Worm (Caenorhabditis elegans) whole organism, L3 larva: Measurements from ENCODE around the gene daf-36.
A peak's percentile ranks its signal among the peaks of the same experiment; 100 is the strongest.

ENCODE experiments used
- R02D3.7 ChIP-seq: fragments of 150-350 bp; optimal IDR thresholded peaks from 2 replicates; lab custom pipeline; 2014; ENCODE audit warnings: missing biosample characterization, missing genetic modification characterization
- aly-2 ChIP-seq: fragments of 150-350 bp; optimal IDR thresholded peaks from 2 replicates; lab custom pipeline; 2014; ENCODE audit warnings: missing biosample characterization, missing genetic modification characterization
- ama-1 ChIP-seq: fragments of 150-350 bp; optimal IDR thresholded peaks from 2 replicates; lab custom pipeline; 2018
- ceh-16 ChIP-seq: sonication (generic microtip); optimal IDR thresholded peaks from 2 replicates; lab custom pipeline; 2017; ENCODE audit warnings: missing biosample characterization, missing genetic modification characterization
- ceh-28 ChIP-seq: fragments of 150-350 bp; optimal IDR thresholded peaks from 2 replicates; lab custom pipeline; 2014; ENCODE audit warnings: missing biosample characterization, missing genetic modification reagents, missing genetic modification characterization
- ceh-9 ChIP-seq: sonication (generic microtip); optimal IDR thresholded peaks from 2 replicates; lab custom pipeline; 2018; ENCODE audit warnings: missing biosample characterization, missing genetic modification characterization
- egl-27 ChIP-seq: sonication (generic microtip); optimal IDR thresholded peaks from 4 replicates; lab custom pipeline; 2017; ENCODE audit warnings: missing biosample characterization, missing genetic modification reagents, missing genetic modification characterization
- egl-5 ChIP-seq: fragments of 150-350 bp; optimal IDR thresholded peaks from 2 replicates; lab custom pipeline; 2017; ENCODE audit warnings: missing biosample characterization, missing genetic modification reagents, missing genetic modification characterization, inconsistent platforms
- elt-2 ChIP-seq: sonication (generic microtip); optimal IDR thresholded peaks from 2 replicates; lab custom pipeline; 2016; ENCODE audit warnings: missing genetic modification reagents, mild to moderate bottlenecking, missing genetic modification characterization, missing compliant biosample characterization
- elt-3 ChIP-seq, 3 experiments: fragments of 150-350 bp in 1 of 3; sonication (generic microtip) in 2 of 3; optimal IDR thresholded peaks; 2 replicates in 2 of 3; 4 replicates in 1 of 3; lab custom pipeline; 2014 to 2017; ENCODE audit warnings: missing biosample characterization in 3 of 3, missing genetic modification characterization in 3 of 3
- eor-1 ChIP-seq, 2 experiments: fragments of 150-350 bp; optimal IDR thresholded peaks; 2 replicates each; lab custom pipeline; 2014 to 2018; ENCODE audit warnings: missing biosample characterization in 2 of 2, missing genetic modification characterization in 2 of 2
- fkh-10 ChIP-seq: sonication (generic microtip); optimal IDR thresholded peaks from 2 replicates; lab custom pipeline; 2017; ENCODE audit warnings: missing biosample characterization, missing genetic modification reagents, missing genetic modification characterization
- hmg-11 ChIP-seq: sonication (generic microtip); optimal IDR thresholded peaks from 2 replicates; lab custom pipeline; 2016; ENCODE audit warnings: missing genetic modification characterization, missing compliant biosample characterization
- jun-1 ChIP-seq: fragments of 150-350 bp; optimal IDR thresholded peaks from 2 replicates; lab custom pipeline; 2014; ENCODE audit warnings: missing biosample characterization, missing genetic modification reagents, missing genetic modification characterization
- lin-15B ChIP-seq: fragments of 150-350 bp; optimal IDR thresholded peaks from 2 replicates; lab custom pipeline; 2014; ENCODE audit warnings: missing biosample characterization, missing genetic modification characterization
- lin-39 ChIP-seq: fragments of 150-350 bp; optimal IDR thresholded peaks from 2 replicates; lab custom pipeline; 2018; ENCODE audit warnings: missing biosample characterization, missing genetic modification reagents, missing genetic modification characterization
- lsy-12 ChIP-seq: sonication (generic microtip); optimal IDR thresholded peaks from 2 replicates; lab custom pipeline; 2016; ENCODE audit warnings: mild to moderate bottlenecking, missing genetic modification characterization, missing compliant biosample characterization
- mdl-1 ChIP-seq: fragments of 150-350 bp; optimal IDR thresholded peaks from 2 replicates; lab custom pipeline; 2014; ENCODE audit warnings: missing biosample characterization, missing genetic modification characterization
- nfya-1 ChIP-seq: sonication (generic microtip); optimal IDR thresholded peaks from 2 replicates; lab custom pipeline; 2017; ENCODE audit warnings: missing genetic modification characterization, mild to moderate bottlenecking, missing compliant biosample characterization, antibody characterized with exemption, moderate library complexity; ENCODE audit not compliant: insufficient read depth
- nhr-11 ChIP-seq: fragments of 150-350 bp; optimal IDR thresholded peaks from 2 replicates; lab custom pipeline; 2014; ENCODE audit warnings: missing biosample characterization, missing genetic modification characterization
- nhr-25 ChIP-seq: sonication (generic microtip); optimal IDR thresholded peaks from 2 replicates; lab custom pipeline; 2017; ENCODE audit warnings: missing biosample characterization, missing genetic modification characterization
- nhr-28 ChIP-seq: fragments of 150-350 bp; optimal IDR thresholded peaks from 2 replicates; lab custom pipeline; 2014; ENCODE audit warnings: missing biosample characterization, missing genetic modification characterization
- nhr-43 ChIP-seq: sonication (generic microtip); optimal IDR thresholded peaks from 2 replicates; lab custom pipeline; 2016; ENCODE audit warnings: mild to moderate bottlenecking, missing genetic modification characterization, missing compliant biosample characterization; ENCODE audit not compliant: poor library complexity, severe bottlenecking
- nhr-67 ChIP-seq: fragments of 150-350 bp; optimal IDR thresholded peaks from 2 replicates; lab custom pipeline; 2014; ENCODE audit warnings: missing biosample characterization, missing genetic modification characterization
- nhr-77 ChIP-seq: fragments of 150-350 bp; optimal IDR thresholded peaks from 2 replicates; lab custom pipeline; 2014; ENCODE audit warnings: missing biosample characterization, missing genetic modification characterization
- pha-4 ChIP-seq: fragments of 150-350 bp; optimal IDR thresholded peaks from 2 replicates; lab custom pipeline; 2014; ENCODE audit warnings: missing biosample characterization, missing genetic modification reagents, missing genetic modification characterization
- pqm-1 ChIP-seq: fragments of 150-350 bp; optimal IDR thresholded peaks from 2 replicates; lab custom pipeline; 2017; ENCODE audit warnings: missing biosample characterization, missing genetic modification characterization, inconsistent platforms
- sea-2 ChIP-seq: fragments of 150-350 bp; sonication (generic microtip); optimal IDR thresholded peaks from 4 replicates; lab custom pipeline; 2014; ENCODE audit warnings: missing biosample characterization, missing genetic modification reagents, missing genetic modification characterization
- skn-1 ChIP-seq: fragments of 150-350 bp; optimal IDR thresholded peaks from 2 replicates; lab custom pipeline; 2014; ENCODE audit warnings: missing biosample characterization, missing genetic modification characterization
- unc-62 ChIP-seq: fragments of 150-350 bp; sonication (generic microtip); optimal IDR thresholded peaks from 4 replicates; lab custom pipeline; 2014; ENCODE audit warnings: missing biosample characterization, missing genetic modification reagents, missing genetic modification characterization

The daf-36 gene

ce11 chrV:10265019-10265418 lies 39.5 kb upstream of the daf-36 start:
- peak; percentile 58 for TF ChIP-seq pha-4 (tag; lab: Kevin White, UChicago)
- no peak for TF ChIP-seq jun-1 (tag; lab: Kevin White, UChicago)

- TF ChIP-seq lin-39 (tag; lab: Kevin White, UChicago): no peak
- no peak for TF ChIP-seq nhr-11 (tag; lab: Kevin White, UChicago)
- no peak for TF ChIP-seq elt-2 (tag; lab: Kevin White, UChicago)
- no peak for TF ChIP-seq lsy-12
- no peak for TF ChIP-seq egl-27 (tag; lab: Kevin White, UChicago)
- no peak for TF ChIP-seq elt-3 (tag; optimal IDR thresholded peaks at IDR 0.05; lab: Kevin White, UChicago)
- TF ChIP-seq nhr-43 (tag; lab: Kevin White, UChicago): no peak
- TF ChIP-seq pqm-1 (tag; lab: Kevin White, UChicago): no peak
- no peak for TF ChIP-seq ceh-16 (tag; lab: Kevin White, UChicago)
- no peak for TF ChIP-seq nfya-1
- no peak for TF ChIP-seq lin-15B (tag; lab: Kevin White, UChicago)
- TF ChIP-seq fkh-10 (GFP tag; lab: Kevin White, UChicago): no peak
- no peak for TF ChIP-seq nhr-25 (tag; lab: Kevin White, UChicago)
- TF ChIP-seq R02D3.7 (tag; lab: Kevin White, UChicago): no peak
- no peak for TF ChIP-seq eor-1 (tag; optimal IDR thresholded peaks at IDR 0.05; lab: Kevin White, UChicago)
- TF ChIP-seq nhr-77 (tag; lab: Kevin White, UChicago): no peak
- no peak for TF ChIP-seq jun-1 (tag; lab: Kevin White, UChicago)
- no peak for TF ChIP-seq egl-5 (tag; lab: Kevin White, UChicago)
These were observed 35.0 kb upstream of the daf-36 start, which contains the start of gene sri-18 for ce11 chrV:10260460-10260859. TSS of gene sri-18 (minus strand) at chrV:10260560.

ce11 chrV:10256050-10256449 lies 30.5 kb upstream of the daf-36 start, which contains the start of gene nhr-232:
TSS of gene nhr-232 (plus strand) at chrV:10256170.
- TF ChIP-seq pqm-1 (tag; lab: Kevin White, UChicago) (peak; percentile 84), jun-1 (tag; lab: Kevin White, UChicago) (peak; percentile 27), elt-2 (tag; lab: Kevin White, UChicago) (peak; percentile 81), pha-4 (tag; lab: Kevin White, UChicago) (peak; percentile 70), lsy-12 (no peak)

ce11 chrV:10255005-10255472 lies 29.5 kb upstream of the daf-36 start, which contains the start of gene rop-1:
TSS of gene rop-1 (minus strand) at chrV:10255055.
- TF ChIP-seq eor-1 (tag; optimal IDR thresholded peaks at IDR 0.05; lab: Kevin White, UChicago) (no peak), pqm-1 (tag; lab: Kevin White, UChicago) (peak; percentile 32), nfya-1 (peak; percentile 7), pha-4 (tag; lab: Kevin White, UChicago) (peak; percentile 62), elt-2 (tag; lab: Kevin White, UChicago) (peak; percentile 13), mdl-1 (tag; lab: Kevin White, UChicago) (no peak), skn-1 (tag; lab: Kevin White, UChicago) (no peak)

- TF ChIP-seq ceh-16 (tag; lab: Kevin White, UChicago): no peak
- TF ChIP-seq elt-3 (tag; optimal IDR thresholded peaks at IDR 0.05; lab: Kevin White, UChicago): no peak
- TF ChIP-seq lin-39 (tag; lab: Kevin White, UChicago): no peak
- TF ChIP-seq jun-1 (tag; lab: Kevin White, UChicago): no peak
- no peak for TF ChIP-seq nhr-43 (tag; lab: Kevin White, UChicago)
- no peak for TF ChIP-seq hmg-11 (tag; lab: Kevin White, UChicago)
- peak; percentile 53 for TF ChIP-seq ama-1 (lab: Kevin White, UChicago)
These were observed 27.2 kb upstream of the daf-36 start for ce11 chrV:10252682-10253081.

ce11 chrV:10249515-10249914 lies 24.0 kb upstream of the daf-36 start:
- TF ChIP-seq nhr-28 (tag; lab: Kevin White, UChicago) (no peak), nhr-67 (no peak), unc-62 (GFP tag; lab: Kevin White, UChicago) (no peak), nhr-77 (tag; lab: Kevin White, UChicago) (no peak), R02D3.7 (tag; lab: Kevin White, UChicago) (no peak), pqm-1 (tag; lab: Kevin White, UChicago) (no peak), pha-4 (tag; lab: Kevin White, UChicago) (no peak), sea-2 (GFP tag; lab: Kevin White, UChicago) (no peak), aly-2 (tag; lab: Kevin White, UChicago) (no peak), eor-1 (tag; optimal IDR thresholded peaks at IDR 0.05; lab: Kevin White, UChicago) (no peak), ceh-28 (no peak), ceh-9 (no peak)
